Fruit fly (Drosophila melanogaster): ENCODE measurements around the gene CG43678.

dm6 chr3L:15035585-15035984 is 13.7 kb downstream of the CG43678 start:
- TF ChIP-seq Dll (optimal IDR thresholded peaks at IDR 0.05) (no peak), psq (optimal IDR thresholded peaks at IDR 0.05) (no peak), usp (GFP tag; optimal IDR thresholded peaks at IDR 0.05) (no peak), EcR (GFP tag; optimal IDR thresholded peaks at IDR 0.05) (no peak), pan (optimal IDR thresholded peaks at IDR 0.05) (no peak)
